Fruit fly (Drosophila melanogaster) whole organism, embryonic: ENCODE data around the gene Tm1.

Experiments used
- Atf3 ChIP-seq: fragments of 200-800 bp; sonication (Bioruptor generic); optimal IDR thresholded peaks from 3 replicates; lab custom pipeline; 2016; ENCODE audit warnings: missing biosample characterization, missing genetic modification characterization
- CG13287 ChIP-seq: fragments of 200-800 bp; sonication (Bioruptor generic); IDR thresholded peaks from 2 replicates; pipeline ENCODE4 v1.3.6; 2022; ENCODE audit warnings: missing biosample characterization, missing genetic modification characterization; ENCODE audit not compliant: partially characterized antibody
- CG13624 ChIP-seq: fragments of 200-800 bp; sonication (Bioruptor generic); optimal IDR thresholded peaks from 2 replicates; lab custom pipeline; 2016; ENCODE audit warnings: missing biosample characterization, missing genetic modification characterization
- CG13894 ChIP-seq: fragments of 200-800 bp; sonication (Bioruptor generic); optimal IDR thresholded peaks from 3 replicates; lab custom pipeline; 2018; ENCODE audit warnings: missing biosample characterization, mild to moderate bottlenecking, missing genetic modification characterization, moderate library complexity
- CG15011 ChIP-seq: fragments of 200-800 bp; sonication (Bioruptor generic); optimal IDR thresholded peaks from 3 replicates; lab custom pipeline; 2018; ENCODE audit warnings: missing biosample characterization, mild to moderate bottlenecking, missing genetic modification characterization
- CG18764 ChIP-seq: fragments of 200-800 bp; sonication (Bioruptor generic); optimal IDR thresholded peaks from 3 replicates; lab custom pipeline; 2016; ENCODE audit warnings: missing biosample characterization, missing genetic modification characterization
- CG2202 ChIP-seq: fragments of 200-800 bp; sonication (Bioruptor generic); optimal IDR thresholded peaks from 2 replicates; lab custom pipeline; 2018; ENCODE audit warnings: missing biosample characterization, mild to moderate bottlenecking, missing genetic modification characterization
- CG2712 ChIP-seq: fragments of 200-800 bp; optimal IDR thresholded peaks from 3 replicates; lab custom pipeline; 2019; ENCODE audit warnings: missing biosample characterization, mild to moderate bottlenecking, missing genetic modification characterization, moderate library complexity
- CG3838 ChIP-seq: fragments of 200-800 bp; sonication (Bioruptor generic); optimal IDR thresholded peaks from 3 replicates; lab custom pipeline; 2016; ENCODE audit warnings: missing biosample characterization, missing genetic modification characterization
- CG3995 ChIP-seq: fragments of 200-800 bp; sonication (Bioruptor generic); optimal IDR thresholded peaks from 3 replicates; lab custom pipeline; 2016; ENCODE audit warnings: missing biosample characterization, missing genetic modification characterization
- CG4617 ChIP-seq: fragments of 200-800 bp; sonication (Bioruptor generic); optimal IDR thresholded peaks from 3 replicates; lab custom pipeline; 2016; ENCODE audit warnings: missing biosample characterization, missing genetic modification characterization, borderline replicate concordance
- CG6254 ChIP-seq: fragments of 200-800 bp; sonication (Bioruptor generic); optimal IDR thresholded peaks from 3 replicates; lab custom pipeline; 2017; ENCODE audit warnings: mild to moderate bottlenecking, missing biosample characterization, missing genetic modification reagents, missing genetic modification characterization
- CG6272 ChIP-seq: fragments of 200-800 bp; sonication (Bioruptor generic); IDR thresholded peaks from 2 replicates; pipeline ENCODE4 v1.3.6; 2022; ENCODE audit warnings: missing biosample characterization, missing genetic modification characterization
- CG7928 ChIP-seq: fragments of 200-800 bp; sonication (Bioruptor generic); optimal IDR thresholded peaks from 2 replicates; lab custom pipeline; 2017; ENCODE audit warnings: missing biosample characterization, mild to moderate bottlenecking, missing genetic modification characterization
- CG8924 ChIP-seq: fragments of 200-800 bp; optimal IDR thresholded peaks from 3 replicates; lab custom pipeline; 2019; ENCODE audit warnings: missing biosample characterization, mild to moderate bottlenecking, missing genetic modification characterization, moderate library complexity
- CG9437 ChIP-seq: fragments of 200-800 bp; sonication (Bioruptor generic); optimal IDR thresholded peaks from 2 replicates; lab custom pipeline; 2018; ENCODE audit warnings: missing biosample characterization, mild to moderate bottlenecking, missing genetic modification characterization
- CG9797 ChIP-seq: fragments of 200-800 bp; sonication (Bioruptor generic); optimal IDR thresholded peaks from 3 replicates; lab custom pipeline; 2018; ENCODE audit warnings: missing biosample characterization, mild to moderate bottlenecking, missing genetic modification characterization
- CG9932 ChIP-seq: fragments of 200-800 bp; sonication (Bioruptor generic); IDR thresholded peaks from 2 replicates; pipeline ENCODE4 v1.3.6; 2022; ENCODE audit warnings: missing biosample characterization, missing genetic modification characterization
- CTCF ChIP-seq: fragments of 200-800 bp; sonication (Bioruptor generic); optimal IDR thresholded peaks from 2 replicates; lab custom pipeline; 2017; ENCODE audit warnings: missing biosample characterization, mild to moderate bottlenecking, missing genetic modification characterization, moderate library complexity
- Camta ChIP-seq: fragments of 200-800 bp; sonication (Bioruptor generic); optimal IDR thresholded peaks from 2 replicates; lab custom pipeline; 2016; ENCODE audit warnings: missing biosample characterization, missing genetic modification characterization
- Deaf1 ChIP-seq: fragments of 200-800 bp; optimal IDR thresholded peaks from 3 replicates; lab custom pipeline; 2019; ENCODE audit warnings: missing biosample characterization, mild to moderate bottlenecking, missing genetic modification characterization, moderate library complexity
- Dref ChIP-seq: fragments of 200-800 bp; sonication (Bioruptor generic); IDR thresholded peaks from 2 replicates; pipeline ENCODE4 v1.3.6; 2022; ENCODE audit warnings: missing biosample characterization, missing genetic modification characterization
- Drgx ChIP-seq: fragments of 200-800 bp; sonication (Bioruptor generic); IDR thresholded peaks from 2 replicates; pipeline ENCODE4 v1.3.6; 2022; ENCODE audit warnings: missing biosample characterization, missing genetic modification characterization
- E2f2 ChIP-seq: fragments of 200-800 bp; sonication (Bioruptor generic); IDR thresholded peaks from 2 replicates; pipeline ENCODE4 v1.3.6; 2022; ENCODE audit warnings: missing biosample characterization, missing genetic modification characterization
- Elba2 ChIP-seq: fragments of 200-800 bp; sonication (Bioruptor generic); optimal IDR thresholded peaks from 3 replicates; lab custom pipeline; 2016; ENCODE audit warnings: missing biosample characterization, missing genetic modification characterization
- HHEX ChIP-seq: fragments of 200-800 bp; sonication (Bioruptor generic); optimal IDR thresholded peaks from 3 replicates; lab custom pipeline; 2017; ENCODE audit warnings: missing biosample characterization, mild to moderate bottlenecking, missing genetic modification characterization, missing genetic modification reagents
- Hr78 ChIP-seq, 2 experiments: fragments of 200-800 bp in 1 of 2; fragments of >200 bp in 1 of 2; sonication (Bioruptor generic) in 1 of 2; optimal IDR thresholded peaks; 2 replicates each; lab custom pipeline; 2017 to 2019; ENCODE audit warnings: missing biosample characterization in 2 of 2, missing genetic modification characterization in 2 of 2, mild to moderate bottlenecking in 1 of 2, moderate library complexity in 1 of 2
- Meics ChIP-seq: fragments of 200-800 bp; sonication (Bioruptor generic); optimal IDR thresholded peaks from 2 replicates; lab custom pipeline; 2017; ENCODE audit warnings: missing biosample characterization, mild to moderate bottlenecking, missing genetic modification characterization
- Myb ChIP-seq: fragments of 200-800 bp; sonication (Bioruptor generic); optimal IDR thresholded peaks from 2 replicates; lab custom pipeline; 2016; ENCODE audit warnings: missing biosample characterization, missing genetic modification characterization
- TFAM ChIP-seq: fragments of 200-800 bp; sonication (Bioruptor generic); optimal IDR thresholded peaks from 2 replicates; lab custom pipeline; 2017; ENCODE audit warnings: missing biosample characterization, missing genetic modification characterization, inconsistent platforms
- Vsx1 ChIP-seq: fragments of 200-800 bp; sonication (Bioruptor generic); optimal IDR thresholded peaks from 2 replicates; lab custom pipeline; 2017; ENCODE audit warnings: missing biosample characterization, mild to moderate bottlenecking, missing genetic modification characterization, missing genetic modification reagents
- ara ChIP-seq: fragments of 200-800 bp; sonication (Bioruptor generic); IDR thresholded peaks from 2 replicates; pipeline ENCODE4 v1.3.6; 2022; ENCODE audit warnings: missing biosample characterization, missing genetic modification characterization
- bab2 ChIP-seq: fragments of 200-800 bp; sonication (Bioruptor generic); optimal IDR thresholded peaks from 2 replicates; lab custom pipeline; 2016; ENCODE audit warnings: missing biosample characterization, missing genetic modification characterization
- br ChIP-seq: fragments of >200 bp; optimal IDR thresholded peaks from 2 replicates; lab custom pipeline; 2017
- chif ChIP-seq, 2 experiments: fragments of 200-800 bp; sonication (Bioruptor generic); optimal IDR thresholded peaks; 3 replicates each; lab custom pipeline; 2016; ENCODE audit warnings: missing biosample characterization in 2 of 2, missing genetic modification characterization in 2 of 2
- chm ChIP-seq: fragments of 200-800 bp; sonication (Bioruptor generic); IDR thresholded peaks from 2 replicates; pipeline ENCODE4 v1.3.6; 2022; ENCODE audit warnings: missing biosample characterization, missing genetic modification characterization
- corto ChIP-seq: fragments of 200-800 bp; sonication (Bioruptor generic); optimal IDR thresholded peaks from 2 replicates; lab custom pipeline; 2016; ENCODE audit warnings: missing biosample characterization, mild to moderate bottlenecking, missing genetic modification characterization, moderate library complexity
- crol ChIP-seq: fragments of 200-800 bp; sonication (Bioruptor generic); IDR thresholded peaks from 2 replicates; pipeline ENCODE4 v1.3.6; 2022; ENCODE audit warnings: missing biosample characterization, missing genetic modification characterization
- crp ChIP-seq, 2 experiments: fragments of 200-800 bp; sonication (Bioruptor generic); optimal IDR thresholded peaks; 2 replicates in 1 of 2; 3 replicates in 1 of 2; lab custom pipeline; 2017; ENCODE audit warnings: missing biosample characterization in 2 of 2, missing genetic modification characterization in 2 of 2, mild to moderate bottlenecking in 1 of 2, moderate library complexity in 1 of 2
- da ChIP-seq: fragments of 200-800 bp; sonication (Bioruptor generic); optimal IDR thresholded peaks from 2 replicates; lab custom pipeline; 2016; ENCODE audit warnings: missing biosample characterization, missing genetic modification characterization
- dati ChIP-seq: fragments of 200-800 bp; sonication (Bioruptor generic); IDR thresholded peaks from 2 replicates; pipeline ENCODE4 v1.3.6; 2022; ENCODE audit warnings: missing biosample characterization, missing genetic modification characterization
- dmrt11E ChIP-seq: fragments of 200-800 bp; sonication (Bioruptor generic); optimal IDR thresholded peaks from 3 replicates; lab custom pipeline; 2018; ENCODE audit warnings: missing biosample characterization, mild to moderate bottlenecking, missing genetic modification characterization, moderate library complexity
- dpn ChIP-seq, 2 experiments: fragments of 200-800 bp; sonication (Bioruptor generic); optimal IDR thresholded peaks; 3 replicates each; lab custom pipeline; 2016; ENCODE audit warnings: missing biosample characterization in 2 of 2, missing genetic modification characterization in 2 of 2
- dysf ChIP-seq: fragments of 200-800 bp; sonication (Bioruptor generic); IDR thresholded peaks from 3 replicates; pipeline ENCODE4 v1.3.6; 2022; ENCODE audit warnings: missing biosample characterization, missing genetic modification characterization
- gt ChIP-seq: fragments of 200-800 bp; sonication (Bioruptor generic); IDR thresholded peaks from 2 replicates; pipeline ENCODE4 v1.3.6; 2022; ENCODE audit warnings: missing biosample characterization, missing genetic modification characterization
- h ChIP-seq: fragments of >200 bp; optimal IDR thresholded peaks from 2 replicates; lab custom pipeline; 2017
- hbn ChIP-seq: fragments of 200-800 bp; sonication (Bioruptor generic); IDR thresholded peaks from 2 replicates; pipeline ENCODE4 v1.3.6; 2022; ENCODE audit warnings: missing biosample characterization, missing genetic modification characterization; ENCODE audit not compliant: partially characterized antibody
- insv ChIP-seq, 2 experiments: fragments of 200-800 bp; sonication (Bioruptor generic); optimal IDR thresholded peaks; 3 replicates each; lab custom pipeline; 2016 to 2018; ENCODE audit warnings: missing biosample characterization in 2 of 2, missing genetic modification characterization in 2 of 2
- nau ChIP-seq: fragments of 200-800 bp; sonication (Bioruptor generic); optimal IDR thresholded peaks from 3 replicates; lab custom pipeline; 2017; ENCODE audit warnings: missing biosample characterization, mild to moderate bottlenecking, missing genetic modification characterization, missing genetic modification reagents
- otp ChIP-seq: fragments of 200-800 bp; sonication (Bioruptor generic); IDR thresholded peaks from 3 replicates; pipeline ENCODE4, ENCODE4 v1.3.6; 2022; ENCODE audit warnings: missing biosample characterization, missing genetic modification characterization
- pho ChIP-seq: fragments of 200-800 bp; sonication (Bioruptor generic); optimal IDR thresholded peaks from 2 replicates; lab custom pipeline; 2016; ENCODE audit warnings: missing biosample characterization, missing genetic modification characterization
- pros ChIP-seq: fragments of 200-800 bp; sonication (Bioruptor generic); optimal IDR thresholded peaks from 3 replicates; lab custom pipeline; 2019; ENCODE audit warnings: missing biosample characterization, mild to moderate bottlenecking, missing genetic modification characterization, moderate library complexity
- zfh1 ChIP-seq: fragments of 200-800 bp; sonication (Bioruptor generic); IDR thresholded peaks from 3 replicates; pipeline ENCODE4 v1.3.6; 2022; ENCODE audit warnings: missing biosample characterization, missing genetic modification characterization

Gene Tm1

dm6 chr3R:15330472-15330871 is 52.5 kb downstream of the Tm1 start, which contains the start of gene mRpL9 (continued):
- TF ChIP-seq Vsx1 (GFP tag; lab: Kevin White, UChicago) (no peak), gt (GFP tag; lab: Robert Waterston, UW) (no peak), CG9797 (GFP tag; lab: Kevin White, UChicago) (no peak), Atf3 (no peak), CTCF (peak; percentile 26), otp (GFP tag; lab: Robert Waterston, UW) (no peak), CG6272 (GFP tag; lab: Robert Waterston, UW) (no peak), Elba2 (GFP tag; lab: Kevin White, UChicago) (no peak), CG8924 (tag; lab: Kevin White, UChicago) (no peak), crp (GFP tag; optimal IDR thresholded peaks at IDR 0.05; lab: Kevin White, UChicago) (no peak), h (lab: Kevin White, UChicago) (no peak), CG13894 (tag; lab: Kevin White, UChicago) (no peak), bab2 (GFP tag; lab: Kevin White, UChicago) (no peak), CG2202 (tag; lab: Kevin White, UChicago) (no peak), CG7928 (GFP tag; lab: Kevin White, UChicago) (no peak), crol (GFP tag; lab: Robert Waterston, UW) (no peak), HHEX (GFP tag; lab: Kevin White, UChicago) (no peak), Drgx (GFP tag; lab: Robert Waterston, UW) (no peak), Deaf1 (tag; lab: Kevin White, UChicago) (no peak), corto (GFP tag; lab: Kevin White, UChicago) (no peak), Dref (GFP tag; lab: Robert Waterston, UW) (peak; percentile 29; the same call in 1 of the 2 replicates), ara (GFP tag; lab: Robert Waterston, UW) (no peak), dysf (no peak), CG13624 (peak; percentile 30), nau (GFP tag; lab: Kevin White, UChicago) (no peak), CG4617 (GFP tag; lab: Kevin White, UChicago) (peak; percentile 76), CG18764 (no peak), pros (no peak), CG2712 (tag; lab: Kevin White, UChicago) (peak; percentile 34), CG9932 (GFP tag; lab: Robert Waterston, UW) (peak; percentile 60), Myb (peak; percentile 77), dmrt11E (tag; lab: Kevin White, UChicago) (no peak), chif (GFP tag; optimal IDR thresholded peaks at IDR 0.05; lab: Kevin White, UChicago) (no peak), Camta (no peak), Meics (GFP tag; lab: Kevin White, UChicago) (peak; percentile 6), CG3995 (GFP tag; lab: Kevin White, UChicago) (peak; percentile 95), Hr78 (GFP tag; optimal IDR thresholded peaks at IDR 0.05; lab: Kevin White, UChicago) (no peak), CG6254 (GFP tag; lab: Kevin White, UChicago) (no peak), dati (GFP tag; lab: Robert Waterston, UW) (no peak), E2f2 (GFP tag; lab: Robert Waterston, UW) (peak; percentile 70), CG3838 (GFP tag; lab: Kevin White, UChicago) (no peak), hbn (GFP tag; lab: Robert Waterston, UW) (no peak), br (lab: Kevin White, UChicago) (no peak), pho (GFP tag; lab: Kevin White, UChicago) (no peak), zfh1 (GFP tag; lab: Robert Waterston, UW) (no peak), insv (GFP tag; optimal IDR thresholded peaks at IDR 0.05; lab: Kevin White, UChicago) (peak in 1 of 2 experiments; percentile 4), CG13287 (no peak), CG9437 (GFP tag; lab: Kevin White, UChicago) (peak; percentile 90), dpn (GFP tag; optimal IDR thresholded peaks at IDR 0.05; lab: Kevin White, UChicago) (peak in 1 of 2 experiments; percentile 34), TFAM (GFP tag; lab: Kevin White, UChicago) (no peak), CG15011 (GFP tag; lab: Kevin White, UChicago) (no peak), da (no peak), chm (GFP tag; lab: Robert Waterston, UW) (no peak)
